Worm (Caenorhabditis elegans): Measurements from ENCODE around the gene gadr-4.

DNA sequence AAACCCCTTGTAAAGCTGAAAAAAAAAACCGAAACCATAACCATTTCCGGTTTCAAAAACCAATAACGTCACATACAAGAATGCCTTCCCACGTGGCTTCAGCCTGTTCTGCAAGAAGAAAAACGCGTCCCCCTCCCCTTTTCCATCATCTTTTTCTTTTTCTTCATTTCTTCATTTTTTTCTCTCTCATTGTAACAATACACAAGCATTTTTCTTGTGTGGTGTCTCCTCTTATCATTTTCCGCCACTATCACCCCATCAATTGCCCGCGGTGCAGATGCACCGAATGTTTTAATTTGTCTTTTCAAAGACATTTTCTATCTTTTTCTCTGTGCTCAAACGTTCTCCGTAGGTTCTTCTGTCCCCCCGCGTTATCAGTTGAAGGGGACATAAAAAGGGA lies 26.8 kb upstream of the gadr-4 start:
- no peak for TF ChIP-seq flt-1 (GFP tag; IDR thresholded peaks at IDR 0.05)
- TF ChIP-seq T22C8.4 (GFP tag; IDR thresholded peaks at IDR 0.05) = no peak

All from whole organism, midembryonic.